Worm (Caenorhabditis elegans): ENCODE data around the gene dph-1.
A peak's percentile ranks its signal among the peaks of the same experiment; 100 is the strongest.

DNA sequence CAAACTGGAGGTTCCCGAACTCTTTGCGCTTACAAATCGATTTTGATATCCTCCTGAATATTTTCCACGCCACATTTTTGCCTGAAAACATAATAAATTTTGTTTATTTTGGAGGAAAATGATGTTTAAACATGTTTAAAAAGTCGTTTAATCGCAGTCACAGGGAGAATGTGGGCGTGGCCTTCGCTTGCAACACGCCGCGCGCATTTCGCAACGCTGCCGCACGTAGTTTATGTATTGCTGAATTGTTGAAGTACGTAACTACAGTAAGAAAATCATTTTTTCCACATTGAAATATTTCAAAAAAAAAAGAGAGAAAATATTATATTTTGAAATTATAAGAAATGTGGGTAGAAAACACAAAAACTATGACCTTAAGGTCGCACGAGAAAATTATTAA is 42.5 kb upstream of the dph-1 start, which contains the start of gene C46F11.4:
- TF ChIP-seq nhr-28 (tag; optimal IDR thresholded peaks at IDR 0.05) (peak; percentile 1), lsy-2 (tag; optimal IDR thresholded peaks at IDR 0.05) (peak; percentile 73), snpc-4 (tag; optimal IDR thresholded peaks at IDR 0.05) (no peak), elt-3 (tag; optimal IDR thresholded peaks at IDR 0.05) (no peak), mab-5 (tag; optimal IDR thresholded peaks at IDR 0.05) (no peak), pha-4 (tag; optimal IDR thresholded peaks at IDR 0.05) (peak; percentile 69), mls-2 (tag; optimal IDR thresholded peaks at IDR 0.05) (peak; percentile 93), ceh-39 (tag; optimal IDR thresholded peaks at IDR 0.05) (peak; percentile 9), lin-13 (tag; optimal IDR thresholded peaks at IDR 0.05) (peak; percentile 73), ztf-11 (tag; optimal IDR thresholded peaks at IDR 0.05) (peak; percentile 91), nhr-12 (tag; optimal IDR thresholded peaks at IDR 0.05) (peak; percentile 88), unc-62 (GFP tag; optimal IDR thresholded peaks at IDR 0.05) (peak; percentile 29), sem-2 (GFP tag; optimal IDR thresholded peaks at IDR 0.05) (peak; percentile 79)
